Worm (Caenorhabditis elegans) whole organism, L3 larva: ENCODE measurements around the gene epc-1.

Experiments
- R02D3.7 ChIP-seq: fragments of 150-350 bp; optimal IDR thresholded peaks from 2 replicates; lab custom pipeline; 2014; ENCODE audit warnings: missing biosample characterization, missing genetic modification characterization
- ZK546.5 ChIP-seq: sonication (generic microtip); optimal IDR thresholded peaks from 2 replicates; lab custom pipeline; 2017; ENCODE audit warnings: missing biosample characterization, missing genetic modification characterization
- ceh-16 ChIP-seq: sonication (generic microtip); optimal IDR thresholded peaks from 2 replicates; lab custom pipeline; 2017; ENCODE audit warnings: missing biosample characterization, missing genetic modification characterization
- ceh-28 ChIP-seq: fragments of 150-350 bp; optimal IDR thresholded peaks from 2 replicates; lab custom pipeline; 2014; ENCODE audit warnings: missing biosample characterization, missing genetic modification reagents, missing genetic modification characterization
- ceh-82 ChIP-seq: fragments of 150-350 bp; optimal IDR thresholded peaks from 2 replicates; lab custom pipeline; 2014; ENCODE audit warnings: missing biosample characterization, missing genetic modification characterization
- egl-5 ChIP-seq: fragments of 150-350 bp; optimal IDR thresholded peaks from 2 replicates; lab custom pipeline; 2017; ENCODE audit warnings: missing biosample characterization, missing genetic modification reagents, missing genetic modification characterization, inconsistent platforms
- elt-1 ChIP-seq: fragments of 150-350 bp; optimal IDR thresholded peaks from 2 replicates; lab custom pipeline; 2014; ENCODE audit warnings: missing biosample characterization, missing genetic modification characterization
- elt-3 ChIP-seq, 3 experiments: fragments of 150-350 bp in 1 of 3; sonication (generic microtip) in 2 of 3; optimal IDR thresholded peaks; 2 replicates in 2 of 3; 4 replicates in 1 of 3; lab custom pipeline; 2014 to 2017; ENCODE audit warnings: missing biosample characterization in 3 of 3, missing genetic modification characterization in 3 of 3
- eor-1 ChIP-seq, 2 experiments: fragments of 150-350 bp; optimal IDR thresholded peaks; 2 replicates each; lab custom pipeline; 2014 to 2018; ENCODE audit warnings: missing biosample characterization in 2 of 2, missing genetic modification characterization in 2 of 2
- fkh-2 ChIP-seq: fragments of 150-350 bp; optimal IDR thresholded peaks from 2 replicates; lab custom pipeline; 2014; ENCODE audit warnings: missing biosample characterization, missing genetic modification reagents, missing genetic modification characterization
- fos-1 ChIP-seq: fragments of 150-350 bp; optimal IDR thresholded peaks from 2 replicates; lab custom pipeline; 2014; ENCODE audit warnings: missing biosample characterization, missing genetic modification characterization
- hmg-11 ChIP-seq: sonication (generic microtip); optimal IDR thresholded peaks from 2 replicates; lab custom pipeline; 2016; ENCODE audit warnings: missing genetic modification characterization, missing compliant biosample characterization
- lin-15B ChIP-seq: fragments of 150-350 bp; optimal IDR thresholded peaks from 2 replicates; lab custom pipeline; 2014; ENCODE audit warnings: missing biosample characterization, missing genetic modification characterization
- lin-39 ChIP-seq: fragments of 150-350 bp; optimal IDR thresholded peaks from 2 replicates; lab custom pipeline; 2018; ENCODE audit warnings: missing biosample characterization, missing genetic modification reagents, missing genetic modification characterization
- lsy-12 ChIP-seq: sonication (generic microtip); optimal IDR thresholded peaks from 2 replicates; lab custom pipeline; 2016; ENCODE audit warnings: mild to moderate bottlenecking, missing genetic modification characterization, missing compliant biosample characterization
- mdl-1 ChIP-seq: fragments of 150-350 bp; optimal IDR thresholded peaks from 2 replicates; lab custom pipeline; 2014; ENCODE audit warnings: missing biosample characterization, missing genetic modification characterization
- nfya-1 ChIP-seq: sonication (generic microtip); optimal IDR thresholded peaks from 2 replicates; lab custom pipeline; 2017; ENCODE audit warnings: missing genetic modification characterization, mild to moderate bottlenecking, missing compliant biosample characterization, antibody characterized with exemption, moderate library complexity; ENCODE audit not compliant: insufficient read depth
- nhr-11 ChIP-seq: fragments of 150-350 bp; optimal IDR thresholded peaks from 2 replicates; lab custom pipeline; 2014; ENCODE audit warnings: missing biosample characterization, missing genetic modification characterization
- nhr-12 ChIP-seq: fragments of 150-350 bp; optimal IDR thresholded peaks from 2 replicates; lab custom pipeline; 2014; ENCODE audit warnings: missing biosample characterization, missing genetic modification characterization
- nhr-23 ChIP-seq: fragments of 150-350 bp; optimal IDR thresholded peaks from 2 replicates; lab custom pipeline; 2014; ENCODE audit warnings: missing biosample characterization, missing genetic modification reagents, missing genetic modification characterization
- nhr-43 ChIP-seq: sonication (generic microtip); optimal IDR thresholded peaks from 2 replicates; lab custom pipeline; 2016; ENCODE audit warnings: mild to moderate bottlenecking, missing genetic modification characterization, missing compliant biosample characterization; ENCODE audit not compliant: poor library complexity, severe bottlenecking
- nhr-67 ChIP-seq: fragments of 150-350 bp; optimal IDR thresholded peaks from 2 replicates; lab custom pipeline; 2014; ENCODE audit warnings: missing biosample characterization, missing genetic modification characterization
- nhr-76 ChIP-seq: fragments of 150-350 bp; sonication (generic microtip); optimal IDR thresholded peaks from 5 replicates; lab custom pipeline; 2014; ENCODE audit warnings: missing biosample characterization, missing genetic modification characterization
- nhr-77 ChIP-seq: fragments of 150-350 bp; optimal IDR thresholded peaks from 2 replicates; lab custom pipeline; 2014; ENCODE audit warnings: missing biosample characterization, missing genetic modification characterization
- pqm-1 ChIP-seq: fragments of 150-350 bp; optimal IDR thresholded peaks from 2 replicates; lab custom pipeline; 2017; ENCODE audit warnings: missing biosample characterization, missing genetic modification characterization, inconsistent platforms
- sea-2 ChIP-seq: fragments of 150-350 bp; sonication (generic microtip); optimal IDR thresholded peaks from 4 replicates; lab custom pipeline; 2014; ENCODE audit warnings: missing biosample characterization, missing genetic modification reagents, missing genetic modification characterization
- skn-1 ChIP-seq: fragments of 150-350 bp; optimal IDR thresholded peaks from 2 replicates; lab custom pipeline; 2014; ENCODE audit warnings: missing biosample characterization, missing genetic modification characterization
- ztf-4 ChIP-seq: fragments of 150-350 bp; optimal IDR thresholded peaks from 2 replicates; lab custom pipeline; 2014; ENCODE audit warnings: missing biosample characterization, missing genetic modification characterization

epc-1 gene

DNA sequence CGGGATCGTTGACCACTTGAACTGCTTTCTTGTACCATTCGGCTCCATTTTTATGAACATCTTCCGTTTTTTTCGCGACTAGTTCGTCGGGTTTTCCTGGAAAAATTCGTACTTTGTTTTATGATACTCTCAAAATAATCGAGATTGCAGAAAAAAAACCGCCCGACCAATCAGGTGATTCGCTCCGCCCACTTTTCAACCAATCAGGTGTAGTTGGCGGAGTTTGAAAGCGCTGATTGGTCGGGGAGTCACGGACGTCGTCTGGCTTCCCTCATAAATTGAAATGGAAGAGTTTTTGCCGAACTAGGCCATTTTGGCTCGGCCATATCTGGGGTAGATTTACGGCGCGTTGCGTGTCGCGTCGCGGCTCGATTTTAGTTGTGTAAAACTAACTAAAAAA, 44.2 kb upstream of the epc-1 start:
- TF ChIP-seq nfya-1 (tag; lab: Kevin White, UChicago) (peak; percentile 87), egl-5 (no peak)

DNA sequence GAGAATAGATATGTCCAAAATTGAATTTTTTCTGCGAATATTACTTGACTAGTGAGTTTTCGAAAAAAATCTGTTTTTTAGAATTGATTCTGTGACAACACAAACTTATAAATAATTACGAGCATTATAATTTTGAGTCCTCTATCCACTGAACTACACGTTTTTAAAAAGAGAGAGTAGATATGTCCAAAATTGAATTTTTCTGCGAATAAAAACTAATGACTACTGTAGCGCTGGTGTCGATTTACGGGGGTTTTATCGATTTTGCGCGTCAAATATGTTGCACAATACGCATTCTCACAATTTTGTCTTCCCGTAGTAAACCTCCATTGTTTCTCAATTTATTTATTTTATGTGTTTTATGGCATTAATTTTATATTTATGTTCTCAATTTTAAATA, 43.6 kb upstream of the epc-1 start:
- TF ChIP-seq skn-1 (no peak), nhr-76 (tag; lab: Kevin White, UChicago) (no peak), lin-15B (tag; lab: Kevin White, UChicago) (no peak), hmg-11 (tag; lab: Kevin White, UChicago) (no peak), lsy-12 (tag; lab: Kevin White, UChicago) (no peak), nhr-23 (tag; lab: Kevin White, UChicago) (no peak), fkh-2 (no peak), ceh-28 (no peak), lin-39 (tag; lab: Kevin White, UChicago) (no peak), ceh-82 (tag; lab: Kevin White, UChicago) (no peak), nhr-12 (no peak)

DNA sequence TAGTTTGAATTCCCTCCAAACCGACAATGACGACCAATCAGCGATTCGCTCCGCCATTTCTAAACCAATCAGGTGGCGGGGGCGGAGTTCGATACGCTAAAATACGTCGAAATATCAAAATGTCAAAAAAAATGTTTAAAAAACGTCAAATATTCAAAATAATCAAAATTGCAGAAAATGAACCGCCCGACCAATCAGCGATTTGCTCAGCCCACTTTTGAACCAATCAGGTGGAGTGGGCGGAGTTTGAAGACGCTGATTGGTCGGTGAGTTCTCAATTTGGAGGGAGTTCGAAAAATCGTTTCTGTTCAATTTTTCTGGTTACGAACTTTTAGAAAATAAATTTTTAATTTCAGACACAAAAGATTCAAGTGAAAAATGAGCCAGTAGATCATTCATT, 36.3 kb upstream of the epc-1 start:
- TF ChIP-seq nfya-1 (tag; lab: Kevin White, UChicago) (peak; percentile 71), nhr-43 (tag; lab: Kevin White, UChicago) (no peak)

DNA sequence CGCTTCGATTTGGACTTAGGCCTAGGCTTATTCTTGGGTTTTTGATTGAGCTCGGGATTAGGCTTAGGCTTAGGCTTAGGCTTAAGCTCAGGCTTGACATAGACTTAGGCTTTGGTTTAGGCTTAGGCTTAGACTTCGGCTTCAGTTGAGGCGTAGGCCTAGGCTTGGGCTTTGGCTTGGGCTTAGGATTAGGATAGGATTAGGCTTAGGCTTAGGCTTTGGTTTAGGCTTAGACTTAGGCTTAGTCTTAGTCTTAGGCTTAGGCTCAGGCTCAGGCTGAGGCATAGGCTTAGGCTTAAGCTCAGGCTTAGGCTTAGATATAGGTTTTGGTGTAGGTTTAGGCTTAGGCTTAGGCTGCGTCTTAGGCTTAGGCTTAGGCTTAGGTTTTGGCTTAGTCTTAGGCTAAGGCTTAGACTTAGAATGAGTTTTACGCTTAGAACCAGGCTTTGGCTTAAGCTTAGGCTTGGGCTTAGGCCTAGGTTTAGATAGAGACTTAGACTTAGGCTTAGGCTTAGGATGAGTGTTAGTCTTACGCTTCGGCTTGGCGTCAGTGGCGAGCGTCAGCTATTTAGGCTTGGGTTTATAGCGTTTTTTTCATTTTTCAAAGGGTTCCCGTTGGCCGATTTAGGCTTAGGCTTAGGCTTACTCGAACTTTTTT, 34.3 kb upstream of the epc-1 start:
- no peak for TF ChIP-seq ZK546.5 (tag; lab: Kevin White, UChicago)
- TF ChIP-seq ceh-28 = no peak
- no peak for TF ChIP-seq mdl-1 (tag; lab: Kevin White, UChicago)
- no peak for TF ChIP-seq fkh-2
- TF ChIP-seq lin-15B (tag; lab: Kevin White, UChicago) = no peak
- TF ChIP-seq ceh-16 (tag; lab: Kevin White, UChicago) = no peak
- TF ChIP-seq fos-1 (tag; lab: Kevin White, UChicago) = no peak
- TF ChIP-seq pqm-1 (tag; lab: Kevin White, UChicago) = no peak
- no peak for TF ChIP-seq R02D3.7
- no peak for TF ChIP-seq sea-2 (GFP tag; lab: Kevin White, UChicago)
- TF ChIP-seq nhr-43 (tag; lab: Kevin White, UChicago) = no peak
- no peak for TF ChIP-seq ztf-4 (tag; lab: Kevin White, UChicago)
- TF ChIP-seq, all 47 proteins: peak for 0

DNA sequence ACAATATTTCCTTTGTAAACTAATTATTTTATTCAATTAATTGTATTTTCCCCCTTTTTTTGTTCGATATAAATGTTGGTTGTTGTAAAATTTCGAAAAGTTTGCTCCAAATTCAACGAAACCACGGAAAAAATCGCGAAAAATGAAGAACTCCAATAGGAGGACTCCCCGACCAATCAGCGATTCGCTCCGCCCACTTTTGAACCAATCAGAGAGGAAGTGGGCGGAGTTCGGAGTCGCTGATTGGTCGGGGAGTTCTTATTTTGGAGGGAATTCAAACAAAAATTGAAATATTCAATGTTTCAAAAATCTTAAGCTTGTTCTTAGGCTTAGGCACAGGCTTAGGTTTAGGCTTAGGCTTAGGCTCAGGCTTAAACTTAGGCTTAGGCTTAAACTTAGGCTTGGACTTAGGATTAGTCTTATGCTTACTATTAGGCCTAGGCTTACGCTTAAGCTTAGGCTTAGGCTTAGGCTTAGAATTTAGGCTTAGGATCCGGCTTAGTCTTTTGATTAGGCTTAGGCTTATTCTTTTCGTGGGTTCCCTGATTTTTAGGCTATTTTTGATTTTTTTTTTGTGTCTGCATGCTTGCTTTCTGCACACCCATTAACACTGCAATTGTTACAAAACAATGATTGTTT, 32.1 kb upstream of the epc-1 start:
- TF ChIP-seq nhr-67 (tag; lab: Kevin White, UChicago) (no peak), nhr-12 (no peak), nhr-77 (tag; lab: Kevin White, UChicago) (no peak), nfya-1 (tag; lab: Kevin White, UChicago) (peak; percentile 87), elt-3 (tag; optimal IDR thresholded peaks at IDR 0.05; lab: Kevin White, UChicago) (no peak), eor-1 (tag; optimal IDR thresholded peaks at IDR 0.05; lab: Kevin White, UChicago) (no peak), nhr-11 (tag; lab: Kevin White, UChicago) (no peak)

DNA sequence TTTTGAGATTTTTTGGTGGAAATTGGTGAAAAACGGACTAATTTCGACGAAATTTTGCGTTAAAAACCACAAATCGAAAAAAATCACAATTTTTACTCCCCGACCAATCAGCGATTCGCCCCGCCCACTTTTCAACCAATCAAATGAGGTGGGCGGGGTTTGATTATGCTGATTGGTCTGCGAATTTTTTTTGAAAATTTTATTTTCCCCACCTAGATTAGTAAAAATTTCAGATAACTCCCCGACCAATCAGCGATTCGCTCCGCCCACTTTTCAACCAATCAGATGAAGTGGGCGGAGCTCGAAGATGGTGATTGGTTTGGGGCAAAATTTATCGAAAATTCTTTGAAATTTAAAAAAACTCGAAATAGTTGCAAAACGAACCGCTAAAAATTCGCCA, 30.8 kb upstream of the epc-1 start:
- no peak for TF ChIP-seq egl-5
- no peak for TF ChIP-seq elt-1 (tag; lab: Kevin White, UChicago)
- peak; percentile 94 for TF ChIP-seq nfya-1 (tag; lab: Kevin White, UChicago)

DNA sequence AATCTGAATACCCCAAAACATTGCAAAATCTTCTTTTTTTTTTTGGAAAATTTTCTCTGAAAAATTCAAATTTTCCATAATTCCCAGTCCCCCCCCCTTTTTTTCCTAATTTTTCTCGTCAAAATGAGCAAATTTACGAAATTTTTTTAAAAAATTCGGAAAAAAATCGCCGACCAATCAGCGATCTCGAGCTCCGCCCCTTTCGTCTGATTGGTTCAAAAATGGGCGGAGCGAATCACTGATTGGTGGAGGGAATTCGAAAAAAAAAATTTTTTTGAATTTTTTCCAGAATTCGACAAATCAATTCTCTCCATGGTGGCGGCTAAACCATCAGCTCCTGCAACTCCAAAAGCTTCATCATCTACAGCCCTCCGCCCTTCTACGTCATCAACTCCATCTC, 30.2 kb upstream of the epc-1 start:
- TF ChIP-seq skn-1 (no peak), nfya-1 (tag; lab: Kevin White, UChicago) (peak; percentile 84), egl-5 (no peak), lin-15B (tag; lab: Kevin White, UChicago) (no peak)
